Worm (Caenorhabditis elegans) whole organism, young adult: Measurements from ENCODE around the gene C47D12.5.

ENCODE experiments used
- B0336.3 ChIP-seq: fragments of 200-800 bp; sonication (Bioruptor generic); IDR thresholded peaks from 2 replicates; pipeline ENCODE4 v1.3.6; 2022; ENCODE audit warnings: missing genetic modification characterization, missing compliant biosample characterization
- C06A6.2 ChIP-seq: fragments of 200-800 bp; sonication (Bioruptor generic); conservative IDR thresholded peaks from 2 replicates; pipeline ENCODE4 v1.3.6; 2022; ENCODE audit warnings: missing genetic modification characterization, missing compliant biosample characterization
- F10E7.11 ChIP-seq: sonication (generic microtip); optimal IDR thresholded peaks from 2 replicates; lab custom pipeline; 2017; ENCODE audit warnings: mild to moderate bottlenecking, missing genetic modification characterization, moderate library complexity, missing compliant biosample characterization
- F49E8.2 ChIP-seq: sonication (generic microtip); optimal IDR thresholded peaks from 3 replicates; lab custom pipeline; 2017; ENCODE audit warnings: missing genetic modification characterization, mild to moderate bottlenecking, missing compliant biosample characterization, antibody characterized with exemption, moderate library complexity; ENCODE audit not compliant: insufficient read depth
- F52B5.7 ChIP-seq: sonication (generic microtip); optimal IDR thresholded peaks from 2 replicates; lab custom pipeline; 2016; ENCODE audit warnings: mild to moderate bottlenecking, missing genetic modification characterization, missing compliant biosample characterization
- F57A8.1 ChIP-seq: fragments of 200-800 bp; sonication (Bioruptor generic); optimal IDR thresholded peaks from 2 replicates; lab custom pipeline; 2018; ENCODE audit warnings: mild to moderate bottlenecking, missing genetic modification characterization, moderate library complexity, missing compliant biosample characterization
- K11D2.4 ChIP-seq: fragments of 200-800 bp; sonication (Bioruptor generic); IDR thresholded peaks from 2 replicates; pipeline ENCODE4 v1.3.6; 2022; ENCODE audit warnings: missing genetic modification reagents, missing genetic modification characterization, missing compliant biosample characterization
- T26A5.8 ChIP-seq: sonication (generic microtip); optimal IDR thresholded peaks from 2 replicates; lab custom pipeline; 2016; ENCODE audit warnings: missing genetic modification characterization, missing compliant biosample characterization
- Y53F4B.3 ChIP-seq: fragments of 200-800 bp; sonication (Bioruptor generic); IDR thresholded peaks from 2 replicates; pipeline ENCODE4 v1.3.6; 2022; ENCODE audit warnings: missing genetic modification reagents, missing genetic modification characterization, missing compliant biosample characterization
- Y95B8A.8 ChIP-seq: fragments of 200-800 bp; sonication (Bioruptor generic); IDR thresholded peaks from 2 replicates; pipeline ENCODE4 v1.3.6; 2022; ENCODE audit warnings: missing genetic modification reagents, missing genetic modification characterization, missing compliant biosample characterization
- akir-1 ChIP-seq: fragments of 200-800 bp; sonication (Bioruptor generic); optimal IDR thresholded peaks from 2 replicates; lab custom pipeline; 2018; ENCODE audit warnings: mild to moderate bottlenecking, missing genetic modification characterization, moderate library complexity, missing compliant biosample characterization
- aptf-3 ChIP-seq: fragments of 200-800 bp; sonication (Bioruptor generic); IDR thresholded peaks from 2 replicates; pipeline ENCODE4 v1.3.6; 2022; ENCODE audit warnings: missing genetic modification characterization, missing compliant biosample characterization
- atf-7 ChIP-seq: sonication (generic microtip); optimal IDR thresholded peaks from 2 replicates; lab custom pipeline; 2017; ENCODE audit warnings: mild to moderate bottlenecking, missing genetic modification characterization, missing compliant biosample characterization
- attf-5 ChIP-seq: fragments of 200-800 bp; sonication (Bioruptor generic); optimal IDR thresholded peaks from 2 replicates; lab custom pipeline; 2018; ENCODE audit warnings: mild to moderate bottlenecking, missing genetic modification characterization, missing compliant biosample characterization
- bed-1 ChIP-seq: fragments of 200-800 bp; sonication (Bioruptor generic); IDR thresholded peaks from 2 replicates; pipeline ENCODE4 v1.3.6; 2022; ENCODE audit warnings: missing genetic modification reagents, missing genetic modification characterization, missing compliant biosample characterization
- cebp-1 ChIP-seq, 2 experiments: fragments of 200-800 bp in 1 of 2; sonication (Bioruptor generic) in 1 of 2; sonication (generic microtip) in 1 of 2; IDR thresholded peaks in 1 of 2; optimal IDR thresholded peaks in 1 of 2; 2 replicates each; pipeline versions ENCODE4 v1.3.6 to Lab custom; 2017 to 2022; ENCODE audit warnings: missing compliant biosample characterization in 2 of 2, missing genetic modification characterization in 2 of 2, mild to moderate bottlenecking in 1 of 2, missing genetic modification reagents in 1 of 2, moderate library complexity in 1 of 2
- ceh-100 ChIP-seq: fragments of 200-800 bp; sonication (Bioruptor generic); IDR thresholded peaks from 2 replicates; pipeline ENCODE4 v1.3.6; 2022; ENCODE audit warnings: missing genetic modification reagents, missing genetic modification characterization, missing compliant biosample characterization
- ceh-91 ChIP-seq: fragments of 200-800 bp; sonication (Bioruptor generic); IDR thresholded peaks from 2 replicates; pipeline ENCODE4 v1.3.6; 2022; ENCODE audit warnings: missing genetic modification reagents, missing genetic modification characterization, missing compliant biosample characterization
- die-1 ChIP-seq: sonication (generic microtip); optimal IDR thresholded peaks from 2 replicates; lab custom pipeline; 2016; ENCODE audit warnings: missing genotype, mild to moderate bottlenecking, missing genetic modification characterization, missing compliant biosample characterization
- dpl-1 ChIP-seq: fragments of 150-350 bp; optimal IDR thresholded peaks from 2 replicates; lab custom pipeline; 2014; ENCODE audit warnings: missing biosample characterization, missing genetic modification reagents, missing genetic modification characterization
- egrh-3 ChIP-seq: fragments of 200-800 bp; sonication (Bioruptor generic); IDR thresholded peaks from 2 replicates; pipeline ENCODE4 v1.3.6; 2022; ENCODE audit warnings: missing genetic modification reagents, missing genetic modification characterization, missing compliant biosample characterization
- ekl-4 ChIP-seq: fragments of 200-800 bp; sonication (Bioruptor generic); IDR thresholded peaks from 2 replicates; pipeline ENCODE4 v1.3.6; 2022; ENCODE audit warnings: missing genetic modification reagents, missing genetic modification characterization, missing compliant biosample characterization
- ets-4 ChIP-seq: fragments of 200-800 bp; sonication (Bioruptor generic); optimal IDR thresholded peaks from 2 replicates; lab custom pipeline; 2018; ENCODE audit warnings: mild to moderate bottlenecking, missing genetic modification characterization, missing compliant biosample characterization
- hmg-1.2 ChIP-seq: fragments of 200-800 bp; sonication (Bioruptor generic); IDR thresholded peaks from 2 replicates; pipeline ENCODE4 v1.3.6; 2022; ENCODE audit warnings: missing genetic modification reagents, missing genetic modification characterization, missing compliant biosample characterization
- hmg-20 ChIP-seq: fragments of 200-800 bp; sonication (Bioruptor generic); IDR thresholded peaks from 2 replicates; pipeline ENCODE4 v1.3.6; 2022; ENCODE audit warnings: missing genetic modification reagents, missing genetic modification characterization, missing compliant biosample characterization
- let-526 ChIP-seq: fragments of 200-800 bp; sonication (Bioruptor generic); IDR thresholded peaks from 2 replicates; pipeline ENCODE4 v1.3.6; 2022; ENCODE audit warnings: missing genetic modification reagents, missing genetic modification characterization, missing compliant biosample characterization
- let-607 ChIP-seq, 2 experiments: fragments of 200-800 bp in 1 of 2; sonication (Bioruptor generic) in 1 of 2; sonication (generic microtip) in 1 of 2; optimal IDR thresholded peaks; 2 replicates each; lab custom pipeline; 2016 to 2018; ENCODE audit warnings: mild to moderate bottlenecking in 2 of 2, missing compliant biosample characterization in 2 of 2, missing genetic modification characterization in 2 of 2, moderate library complexity in 2 of 2, missing genotype in 1 of 2
- lin-40 ChIP-seq: sonication (generic microtip); optimal IDR thresholded peaks from 2 replicates; lab custom pipeline; 2016; ENCODE audit warnings: missing genetic modification characterization, mild to moderate bottlenecking, missing compliant biosample characterization, missing genotype, missing genetic modification reagents
- lir-1 ChIP-seq: fragments of 200-800 bp; sonication (Bioruptor generic); conservative IDR thresholded peaks from 2 replicates; pipeline ENCODE4 v1.3.6; 2022; ENCODE audit warnings: missing genetic modification reagents, missing genetic modification characterization, missing compliant biosample characterization
- madf-8 ChIP-seq: fragments of 200-800 bp; sonication (Bioruptor generic); conservative IDR thresholded peaks from 2 replicates; pipeline ENCODE4 v1.3.6; 2022; ENCODE audit warnings: missing genetic modification reagents, missing genetic modification characterization, missing compliant biosample characterization
- mxl-1 ChIP-seq: sonication (generic microtip); optimal IDR thresholded peaks from 2 replicates; lab custom pipeline; 2016; ENCODE audit warnings: missing genetic modification characterization, missing compliant biosample characterization
- nfyb-1 ChIP-seq: fragments of 200-800 bp; sonication (Bioruptor generic); IDR thresholded peaks from 2 replicates; pipeline ENCODE4 v1.3.6; 2022; ENCODE audit warnings: missing genetic modification reagents, missing genetic modification characterization, missing compliant biosample characterization
- nhr-80 ChIP-seq: sonication (generic microtip); optimal IDR thresholded peaks from 2 replicates; lab custom pipeline; 2016; ENCODE audit warnings: missing genetic modification characterization, missing compliant biosample characterization
- pbrm-1 ChIP-seq: fragments of 200-800 bp; sonication (Bioruptor generic); IDR thresholded peaks from 2 replicates; pipeline ENCODE4 v1.3.6; 2022; ENCODE audit warnings: missing genetic modification reagents, missing genetic modification characterization, missing compliant biosample characterization
- rcor-1 ChIP-seq: fragments of 200-800 bp; sonication (Bioruptor generic); IDR thresholded peaks from 2 replicates; pipeline ENCODE4 v1.3.6; 2022; ENCODE audit warnings: missing genetic modification reagents, missing genetic modification characterization, missing compliant biosample characterization
- rec-8 ChIP-seq, 2 experiments: sonication (generic microtip); optimal IDR thresholded peaks; 2 replicates each; lab custom pipeline; 2016; ENCODE audit warnings: mild to moderate bottlenecking in 2 of 2, missing genetic modification characterization in 2 of 2, missing genetic modification reagents in 2 of 2, missing genotype in 2 of 2, missing biosample characterization in 1 of 2, missing compliant biosample characterization in 1 of 2, moderate library complexity in 1 of 2
- repo-1 ChIP-seq: sonication (generic microtip); optimal IDR thresholded peaks from 2 replicates; lab custom pipeline; 2017; ENCODE audit warnings: mild to moderate bottlenecking, missing genetic modification characterization, missing compliant biosample characterization
- sdz-38 ChIP-seq: sonication (generic microtip); optimal IDR thresholded peaks from 2 replicates; lab custom pipeline; 2016; ENCODE audit warnings: missing genotype, missing genetic modification characterization, missing compliant biosample characterization
- sea-2 ChIP-seq: fragments of 200-800 bp; sonication (Bioruptor generic); IDR thresholded peaks from 2 replicates; pipeline ENCODE4 v1.3.6; 2022; ENCODE audit warnings: missing genetic modification characterization, missing compliant biosample characterization
- snpc-3.4 ChIP-seq: sonication (generic microtip); optimal IDR thresholded peaks from 2 replicates; lab custom pipeline; 2017; ENCODE audit warnings: missing genetic modification characterization, mild to moderate bottlenecking, missing compliant biosample characterization, antibody characterized with exemption, moderate library complexity, missing genotype, missing genetic modification reagents
- snpc-4 ChIP-seq, 5 experiments: fragments of 150-350 bp in 1 of 5; sonication (generic microtip) in 4 of 5; optimal IDR thresholded peaks; 2 replicates each; lab custom pipeline; 2014 to 2018; ENCODE audit warnings: missing genetic modification characterization in 5 of 5, missing biosample characterization in 3 of 5, antibody characterized with exemption in 2 of 5, mild to moderate bottlenecking in 2 of 5, missing compliant biosample characterization in 2 of 5, missing genotype in 2 of 5, moderate library complexity in 2 of 5, missing genetic modification reagents in 1 of 5
- somi-1 ChIP-seq: fragments of 200-800 bp; sonication (Bioruptor generic); optimal IDR thresholded peaks from 2 replicates; lab custom pipeline; 2018; ENCODE audit warnings: mild to moderate bottlenecking, missing genetic modification characterization, missing compliant biosample characterization
- sptf-2 ChIP-seq: fragments of 200-800 bp; sonication (Bioruptor generic); optimal IDR thresholded peaks from 2 replicates; lab custom pipeline; 2018; ENCODE audit warnings: mild to moderate bottlenecking, missing genetic modification characterization, missing compliant biosample characterization
- zfh-2 ChIP-seq: fragments of 200-800 bp; sonication (Bioruptor generic); conservative IDR thresholded peaks from 2 replicates; pipeline ENCODE4 v1.3.6; 2022; ENCODE audit warnings: missing genetic modification reagents, missing genetic modification characterization, missing compliant biosample characterization
- ztf-18 ChIP-seq: sonication (generic microtip); optimal IDR thresholded peaks from 2 replicates; lab custom pipeline; 2016; ENCODE audit warnings: missing genotype, mild to moderate bottlenecking, missing genetic modification characterization, missing compliant biosample characterization
- ztf-22 ChIP-seq: fragments of 200-800 bp; sonication (Bioruptor generic); optimal IDR thresholded peaks from 2 replicates; lab custom pipeline; 2018; ENCODE audit warnings: mild to moderate bottlenecking, missing genetic modification characterization, moderate library complexity, missing compliant biosample characterization

C47D12.5 gene

DNA sequence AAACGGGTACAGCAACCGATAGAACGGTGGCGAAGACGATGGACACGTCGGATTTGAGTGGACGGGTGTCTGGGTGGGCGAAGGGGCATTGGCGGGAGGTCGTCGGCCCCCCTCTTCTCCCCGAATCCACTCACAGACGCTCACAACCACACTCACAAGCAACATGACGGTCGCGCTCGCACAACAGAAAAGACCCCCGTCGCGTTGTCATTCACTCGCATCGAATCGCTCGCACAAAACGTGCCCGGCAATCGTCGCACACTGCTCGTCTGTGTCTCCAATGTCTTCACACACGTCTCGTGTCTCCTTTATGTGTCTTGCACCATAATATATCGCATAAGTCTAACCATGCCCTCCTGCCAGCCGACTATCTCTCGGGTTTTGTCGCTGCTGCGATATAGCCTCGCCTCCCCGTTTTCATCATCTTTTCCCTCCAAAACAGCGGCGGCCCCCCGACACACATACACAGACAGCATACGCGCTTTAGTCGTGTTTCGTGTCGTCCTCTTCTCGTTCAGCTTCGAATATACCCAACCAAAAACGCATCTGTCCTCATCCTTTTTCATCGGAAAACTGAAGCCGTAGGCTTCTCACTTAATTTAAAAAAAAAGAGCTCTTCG, 50.9 kb downstream of the C47D12.5 start:
- peak; percentile 18 for TF ChIP-seq snpc-4 (GFP tag; optimal IDR thresholded peaks at IDR 0.05; lab: Kevin White, UChicago)
- peak in 3 of 4 experiments; percentile 63 to 69 (median 68) for TF ChIP-seq snpc-4 (tag; optimal IDR thresholded peaks at IDR 0.05; lab: Kevin White, UChicago)
- peak; percentile 23 for TF ChIP-seq F52B5.7 (tag; lab: Kevin White, UChicago)
- peak; percentile 76 for TF ChIP-seq lir-1 (GFP tag; lab: Robert Waterston, UW)
- peak; percentile 68; the same call in 1 of the 2 replicates for TF ChIP-seq ekl-4 (GFP tag; lab: Robert Waterston, UW)
- TF ChIP-seq T26A5.8 (tag; lab: Kevin White, UChicago): no peak
- peak; percentile 82 for TF ChIP-seq K11D2.4
- TF ChIP-seq aptf-3 (GFP tag; lab: Robert Waterston, UW): no peak
- peak; percentile 76 for TF ChIP-seq C06A6.2 (GFP tag; lab: Robert Waterston, UW)
- peak; percentile 69 for TF ChIP-seq somi-1
- no peak for TF ChIP-seq hmg-20 (GFP tag; lab: Robert Waterston, UW)
- TF ChIP-seq dpl-1 (GFP tag; lab: Kevin White, UChicago): no peak
- TF ChIP-seq F49E8.2: no peak
- TF ChIP-seq cebp-1 (GFP tag; IDR thresholded peaks at IDR 0.05; lab: Robert Waterston, UW): peak; percentile 78
- peak; percentile 93 for TF ChIP-seq cebp-1 (tag; optimal IDR thresholded peaks at IDR 0.05; lab: Kevin White, UChicago)
- peak; percentile 98 for TF ChIP-seq zfh-2
- TF ChIP-seq ets-4 (GFP tag; lab: Kevin White, UChicago): no peak
- peak; percentile 7 for TF ChIP-seq snpc-3.4
- TF ChIP-seq attf-5: peak; percentile 92
- peak; percentile 39 for TF ChIP-seq die-1 (tag; lab: Kevin White, UChicago)
- 0 out of 2 replicates have a peak, but pooled peaks have one; percentile 36 for TF ChIP-seq ceh-91 (GFP tag; lab: Robert Waterston, UW)
- peak; percentile 87 for TF ChIP-seq lin-40 (tag; lab: Kevin White, UChicago)
- TF ChIP-seq atf-7 (tag; lab: Kevin White, UChicago): peak; percentile 52
- TF ChIP-seq ceh-100: no peak
- peak; percentile 81; the same call in 1 of the 2 replicates for TF ChIP-seq egrh-3 (GFP tag; lab: Robert Waterston, UW)
- TF ChIP-seq pbrm-1 (GFP tag; lab: Robert Waterston, UW): peak; percentile 79; the same call in 1 of the 2 replicates
- TF ChIP-seq Y95B8A.8: no peak
- peak; percentile 26 for TF ChIP-seq sptf-2
- TF ChIP-seq sea-2: no peak
- no peak for TF ChIP-seq rec-8 (tag; optimal IDR thresholded peaks at IDR 0.05; lab: Kevin White, UChicago)
- TF ChIP-seq madf-8 (GFP tag; lab: Robert Waterston, UW): no peak
- peak; percentile 88 for TF ChIP-seq nfyb-1 (GFP tag; lab: Robert Waterston, UW)
- no peak for TF ChIP-seq mxl-1 (tag; lab: Kevin White, UChicago)
- TF ChIP-seq bed-1: no peak
- TF ChIP-seq sdz-38: no peak
- TF ChIP-seq akir-1 (GFP tag; lab: Kevin White, UChicago): peak; percentile 5
- peak; percentile 63; the same call in 1 of the 2 replicates for TF ChIP-seq rcor-1
- peak; percentile 23; the same call in 1 of the 2 replicates for TF ChIP-seq let-526
- peak; percentile 95 for TF ChIP-seq hmg-1.2 (GFP tag; lab: Robert Waterston, UW)
- TF ChIP-seq F10E7.11: no peak
- TF ChIP-seq let-607 (tag; optimal IDR thresholded peaks at IDR 0.05; lab: Kevin White, UChicago): peak; percentile 87 to 89
- peak; percentile 50 for TF ChIP-seq ztf-18
- no peak for TF ChIP-seq Y53F4B.3 (GFP tag; lab: Robert Waterston, UW)
- TF ChIP-seq F57A8.1 (GFP tag; lab: Kevin White, UChicago): no peak
- TF ChIP-seq nhr-80 (tag; lab: Kevin White, UChicago): peak; percentile 85
- TF ChIP-seq repo-1 (tag; lab: Kevin White, UChicago): peak; percentile 67
- peak; percentile 75; the same call in 1 of the 2 replicates for TF ChIP-seq B0336.3 (GFP tag; lab: Robert Waterston, UW)
- TF ChIP-seq ztf-22 (GFP tag; lab: Kevin White, UChicago): peak; percentile 67
